Worm (Caenorhabditis elegans): ENCODE data around the gene srh-8.

DNA sequence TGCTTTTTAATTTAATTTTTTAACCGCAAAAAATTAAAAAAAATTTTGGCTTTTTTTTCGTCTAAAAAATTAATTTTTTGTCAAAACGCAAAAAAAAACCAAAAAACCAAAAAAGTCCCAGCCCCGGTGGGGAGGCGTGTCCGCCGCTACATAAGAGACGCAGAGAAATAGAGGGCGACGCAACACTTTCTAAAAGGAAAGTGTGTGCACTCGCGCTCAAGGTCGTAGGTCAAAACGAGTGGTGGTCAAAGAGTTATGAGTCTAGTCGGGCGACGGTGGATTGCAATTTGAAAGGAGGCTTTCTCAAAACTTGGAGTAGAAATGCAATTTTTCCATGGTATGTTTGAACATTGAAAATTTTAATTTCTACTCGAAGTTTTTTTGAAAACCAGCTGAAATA lies 742 bp upstream of the srh-8 start:
- TF ChIP-seq ceh-82 (tag; optimal IDR thresholded peaks at IDR 0.05): no peak
- TF ChIP-seq ama-1 (optimal IDR thresholded peaks at IDR 0.05): no peak
- no peak for TF ChIP-seq pqm-1 (tag; optimal IDR thresholded peaks at IDR 0.05)

All from whole organism, L4 larva.